Fruit fly (Drosophila melanogaster) S2 (cell line): ENCODE measurements around the gene CenG1A.

Source experiments
- CG8478 ChIP-seq: fragments of >200 bp; optimal IDR thresholded peaks from 2 replicates; lab custom pipeline; 2018
- CTCF ChIP-seq, 2 experiments: fragments of >200 bp; optimal IDR thresholded peaks; 2 replicates each; lab custom pipeline; 2018

The CenG1A gene

DNA sequence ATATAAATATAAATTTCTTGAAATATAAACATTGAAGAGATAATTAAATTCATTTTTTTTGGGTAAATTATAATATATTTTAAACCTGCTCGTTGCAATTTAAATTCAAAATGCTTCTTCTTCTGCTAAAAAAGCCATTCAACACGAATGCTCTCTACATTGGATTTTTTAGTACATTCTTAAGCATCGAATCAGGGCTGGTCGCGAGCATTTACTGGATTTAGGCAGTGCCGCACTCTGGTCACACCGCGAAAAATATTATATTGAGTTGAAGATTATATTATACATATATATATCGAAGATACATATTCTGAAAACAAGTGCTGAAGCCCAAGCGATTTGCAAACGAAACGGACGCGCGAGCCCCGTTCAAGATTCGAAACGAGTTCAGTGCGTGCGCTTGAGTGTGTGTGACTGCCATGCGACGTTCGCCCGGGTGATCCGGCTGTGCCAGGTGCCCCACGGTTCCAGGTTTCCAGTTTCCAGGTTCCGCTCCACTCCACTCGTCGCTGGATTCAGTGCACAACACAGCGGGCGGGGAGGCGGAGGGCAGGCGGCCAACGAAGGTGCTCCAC, 21.7 kb upstream of the CenG1A start, which contains the start of gene Sos:
Gene Sos (plus strand): TSS at position 213 of the 575 bp plus-strand sequence.
- TF ChIP-seq CG8478 (lab: Kevin White, UChicago) (no peak), CTCF (optimal IDR thresholded peaks at IDR 0.05; lab: Kevin White, UChicago) (no peak)

dm6 chr2L:13820176-13820575, 15.2 kb upstream of the CenG1A start:
- no peak for TF ChIP-seq CG8478 (lab: Kevin White, UChicago)

- TF ChIP-seq CTCF (optimal IDR thresholded peaks at IDR 0.05; lab: Kevin White, UChicago) (no peak), CG8478 (lab: Kevin White, UChicago) (no peak)
Observed at dm6 chr2L:13820948-13821347, 14.4 kb upstream of the CenG1A start, which contains the start of gene b. TSS of gene b (plus strand) at chr2L:13821248.

- TF ChIP-seq CG8478 (lab: Kevin White, UChicago) (no peak), CTCF (optimal IDR thresholded peaks at IDR 0.05; lab: Kevin White, UChicago) (no peak)
Observed at dm6 chr2L:13827557-13827956, 7.8 kb upstream of the CenG1A start, which contains the start of gene PolG1. TSS of gene PolG1 (minus strand) at chr2L:13827772.

dm6 chr2L:13829540-13829939, 5.8 kb upstream of the CenG1A start, which contains the start of the genes Arpc1 and Orc5:
TSS of gene Arpc1 (minus strand) at chr2L:13829741.
TSS of gene Orc5 (plus strand) at chr2L:13829837.
- TF ChIP-seq CTCF (optimal IDR thresholded peaks at IDR 0.05; lab: Kevin White, UChicago): peak in 1 of 2 experiments; percentile 8
- no peak for TF ChIP-seq CG8478 (lab: Kevin White, UChicago)

DNA sequence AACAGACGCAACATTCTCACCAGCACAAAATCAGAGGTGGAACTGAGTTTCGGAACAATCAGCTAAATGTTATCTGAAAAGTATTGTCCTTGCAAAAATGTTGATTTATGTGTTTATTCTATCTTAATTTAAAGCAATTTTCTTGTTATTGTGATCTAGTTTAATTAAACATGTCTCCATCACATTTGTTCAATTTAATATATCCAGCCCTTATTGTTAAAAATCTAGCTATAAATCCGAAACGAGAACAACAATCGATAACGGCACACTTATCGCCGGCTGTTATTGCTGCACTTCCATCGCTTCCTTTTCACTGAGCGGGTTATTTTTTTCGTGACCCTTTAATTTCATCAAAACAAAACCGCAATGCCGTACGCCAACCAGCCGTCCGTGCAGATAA, 2.3 kb upstream of the CenG1A start, which contains the start of the genes GatC, PolG2 and Polr2C:
Gene GatC (minus strand): TSS at position 48 of the 400 bp plus-strand sequence.
Gene PolG2 (minus strand): TSS at position 48 of the 400 bp plus-strand sequence.
Gene Polr2C (plus strand): TSS at position 280 of the 400 bp plus-strand sequence.
- no peak for TF ChIP-seq CG8478 (lab: Kevin White, UChicago)
- no peak for TF ChIP-seq CTCF (optimal IDR thresholded peaks at IDR 0.05; lab: Kevin White, UChicago)

DNA sequence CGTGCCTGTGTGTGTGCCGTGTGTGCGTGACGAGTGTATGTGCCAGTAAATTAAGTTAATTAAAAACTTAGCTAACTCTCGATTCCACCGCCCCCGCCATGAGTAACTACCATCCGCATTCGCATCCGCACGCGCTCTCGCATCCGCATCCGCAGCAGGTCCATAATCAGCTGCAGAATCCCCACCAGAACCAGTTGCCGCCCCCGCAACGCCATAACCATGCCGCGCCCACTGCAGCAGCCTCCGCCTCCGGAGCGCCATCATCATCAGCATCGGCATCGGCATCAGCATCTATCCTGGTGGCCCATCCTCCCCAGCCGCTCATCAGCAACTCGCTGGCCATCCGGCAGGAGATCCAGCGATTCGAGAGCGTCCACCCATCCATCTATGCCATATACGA, 595 bp downstream of the CenG1A start:
- TF ChIP-seq CG8478 (lab: Kevin White, UChicago) (no peak), CTCF (optimal IDR thresholded peaks at IDR 0.05; lab: Kevin White, UChicago) (no peak)

DNA sequence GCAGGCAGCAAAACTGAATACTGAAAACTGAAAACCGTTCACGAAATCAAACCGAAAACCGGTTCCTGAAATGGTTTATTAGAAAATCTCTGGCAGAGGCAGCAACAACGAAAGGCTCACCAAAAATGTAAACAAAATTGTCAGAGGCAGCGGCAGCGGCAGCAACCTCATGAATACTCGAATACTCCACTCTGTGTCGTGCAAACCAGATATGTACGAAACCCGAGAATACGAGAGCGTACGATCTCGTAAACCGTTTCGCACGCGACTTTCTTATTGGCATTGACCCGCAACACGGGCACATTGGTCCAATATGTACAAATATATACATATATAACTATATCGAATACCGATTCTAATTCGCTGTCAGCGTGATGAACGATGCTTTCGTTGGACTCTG, 2.2 kb downstream of the CenG1A start:
- TF ChIP-seq CTCF (optimal IDR thresholded peaks at IDR 0.05; lab: Kevin White, UChicago): no peak
- TF ChIP-seq CG8478 (lab: Kevin White, UChicago): no peak

DNA sequence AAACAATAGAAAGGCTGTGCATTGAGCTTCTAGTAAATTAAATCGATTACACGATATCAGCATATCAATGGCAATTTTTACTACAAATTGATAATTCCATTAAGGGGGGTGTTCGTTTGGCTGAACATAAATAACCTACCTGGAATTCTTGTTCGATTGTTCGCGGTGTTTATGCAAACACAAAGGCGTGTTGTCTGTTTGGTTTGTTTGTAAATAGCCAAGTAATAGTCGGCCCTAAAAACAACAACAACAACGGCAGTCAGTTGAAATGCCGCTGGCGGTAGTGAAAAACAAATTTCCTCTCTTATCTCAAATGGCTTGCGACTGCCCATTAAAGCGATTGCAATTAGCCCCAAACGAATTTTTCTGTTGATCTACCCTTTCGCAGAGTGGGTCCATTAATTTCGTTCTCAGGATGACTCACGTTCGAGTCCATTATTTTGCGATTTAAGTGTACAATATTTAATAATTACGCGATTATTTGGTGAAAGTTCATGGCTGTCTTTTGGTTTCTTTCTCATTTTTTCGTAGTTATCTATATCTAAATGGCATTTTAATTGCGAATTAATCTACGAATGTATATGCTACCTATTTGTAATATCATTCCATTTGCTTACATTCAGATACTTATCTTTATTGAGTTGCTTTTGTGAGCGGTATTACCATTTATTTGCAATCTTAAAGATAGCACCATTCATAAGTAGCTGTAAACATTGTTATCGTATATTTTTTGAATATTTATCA, 3.5 kb downstream of the CenG1A start:
- TF ChIP-seq CTCF (optimal IDR thresholded peaks at IDR 0.05; lab: Kevin White, UChicago) (no peak), CG8478 (lab: Kevin White, UChicago) (no peak)

DNA sequence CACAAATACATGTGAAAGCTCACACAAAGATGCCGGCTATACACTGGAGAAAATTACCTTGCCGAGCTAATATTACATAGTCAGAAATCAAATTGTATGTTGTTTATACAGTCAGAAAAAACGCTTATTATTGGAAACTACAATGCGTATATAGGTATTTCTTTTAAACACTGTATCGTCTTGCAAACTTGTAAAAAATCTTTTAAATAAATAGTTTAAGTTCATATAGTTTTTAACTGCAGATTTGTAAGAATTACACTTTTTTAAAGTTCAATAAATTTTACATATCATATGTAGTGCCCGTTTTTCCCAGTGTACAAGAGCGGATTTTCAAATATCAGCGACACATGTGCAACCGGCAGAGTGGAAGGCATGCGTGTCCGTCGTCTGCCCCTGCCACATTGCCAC, 4.4 kb downstream of the CenG1A start:
- no peak for TF ChIP-seq CG8478 (lab: Kevin White, UChicago)
- TF ChIP-seq CTCF (optimal IDR thresholded peaks at IDR 0.05; lab: Kevin White, UChicago): no peak

- TF ChIP-seq CTCF (optimal IDR thresholded peaks at IDR 0.05; lab: Kevin White, UChicago) (no peak), CG8478 (lab: Kevin White, UChicago) (no peak)
Observed at dm6 chr2L:13841508-13841907, 6.1 kb downstream of the CenG1A start, which contains the start of gene CG33307. TSS of gene CG33307 (minus strand) at chr2L:13841520.

- TF ChIP-seq CTCF (optimal IDR thresholded peaks at IDR 0.05; lab: Kevin White, UChicago) (peak; percentile 40 to 74), CG8478 (lab: Kevin White, UChicago) (no peak)
Observed at dm6 chr2L:13842078-13842477, 6.7 kb downstream of the CenG1A start.

- TF ChIP-seq CTCF (optimal IDR thresholded peaks at IDR 0.05; lab: Kevin White, UChicago) (no peak), CG8478 (lab: Kevin White, UChicago) (no peak)
Observed at dm6 chr2L:13842572-13842971, 7.2 kb downstream of the CenG1A start.

DNA sequence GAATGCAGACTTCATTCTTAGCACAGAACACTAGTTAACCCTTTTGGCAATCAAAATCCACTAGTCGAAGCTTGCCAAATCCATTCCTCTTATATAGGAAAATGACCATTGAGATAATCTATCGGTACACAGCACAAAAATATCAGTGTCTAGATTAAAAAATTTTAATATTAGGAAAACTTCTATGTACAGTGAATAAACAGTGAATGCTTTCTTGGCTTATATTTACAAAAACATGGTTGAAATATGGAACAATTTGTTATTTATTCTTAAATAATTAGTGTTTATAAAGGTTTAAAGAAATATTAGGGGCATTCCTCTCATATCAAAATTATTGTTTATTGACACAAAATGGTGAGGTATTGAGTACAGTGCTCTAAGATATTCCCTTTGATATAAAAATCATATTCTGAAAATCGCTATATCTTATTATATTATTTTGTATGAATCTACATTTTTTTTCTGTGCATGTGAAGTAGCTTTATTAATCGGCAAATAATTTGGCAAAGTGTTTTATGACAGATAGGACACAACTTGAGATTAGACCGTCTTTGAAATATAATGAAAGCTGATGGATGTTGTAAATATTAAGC, 8.4 kb downstream of the CenG1A start, which contains the start of gene CG33306:
Gene CG33306 (minus strand): TSS at position 51 of the 593 bp plus-strand sequence.
- TF ChIP-seq CG8478 (lab: Kevin White, UChicago): no peak
- no peak for TF ChIP-seq CTCF (optimal IDR thresholded peaks at IDR 0.05; lab: Kevin White, UChicago)

DNA sequence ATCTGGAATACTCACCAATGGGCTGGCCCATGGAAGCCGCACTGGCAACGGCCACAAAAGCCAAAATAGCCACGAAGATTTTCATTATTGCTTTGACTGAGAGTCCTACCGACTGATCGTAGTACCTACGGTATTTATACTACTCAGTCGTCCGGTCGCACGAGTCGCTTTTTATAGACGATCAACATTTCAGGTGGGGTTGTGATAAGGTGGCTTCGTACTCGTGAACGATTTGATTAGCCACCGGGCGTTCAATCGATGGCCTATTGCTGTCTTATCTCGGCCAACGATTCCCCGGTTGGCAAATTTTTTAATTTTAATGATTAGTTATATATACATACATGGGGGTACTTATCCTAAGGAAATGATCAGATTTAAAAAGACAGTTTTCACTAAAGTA, 9.8 kb downstream of the CenG1A start, which contains the start of gene CG8997:
Gene CG8997 (minus strand): TSS at position 148 of the 400 bp plus-strand sequence.
- TF ChIP-seq CTCF (optimal IDR thresholded peaks at IDR 0.05; lab: Kevin White, UChicago): no peak
- TF ChIP-seq CG8478 (lab: Kevin White, UChicago): no peak
